Worm (Caenorhabditis elegans): ENCODE measurements around the gene F52B10.3.

The F52B10.3 gene

DNA sequence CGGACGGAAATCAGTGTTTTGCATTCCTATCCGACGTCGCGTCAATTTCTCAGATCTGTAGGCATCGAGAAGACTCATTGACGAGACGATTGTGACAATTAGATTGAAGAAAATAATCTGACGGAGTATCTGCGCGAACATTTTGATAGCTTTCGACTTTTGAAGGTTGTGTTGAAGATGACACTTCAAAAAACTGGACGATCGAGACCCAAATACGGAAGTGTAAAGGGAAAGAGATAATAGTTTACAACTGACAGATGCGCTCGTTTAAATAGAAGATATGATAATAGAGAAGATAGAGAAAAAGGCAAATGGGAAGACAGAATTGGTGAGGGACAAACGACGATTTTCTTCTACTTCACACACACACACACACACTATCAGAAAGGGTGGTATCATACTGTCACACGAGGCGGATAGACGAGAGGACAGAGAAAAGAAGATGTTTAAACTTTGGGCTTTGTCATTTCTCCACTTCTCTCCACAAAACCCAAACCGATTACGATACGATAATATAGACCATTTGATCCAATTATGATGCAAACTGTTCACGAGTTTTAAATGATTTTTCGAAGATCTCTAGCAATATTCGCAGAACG is 6.9 kb downstream of the F52B10.3 start, which contains the start of gene B0410.3:
B0410.3 (minus strand) TSS at position 351 of the 599 bp plus-strand sequence.
- TF ChIP-seq somi-1 (GFP tag; optimal IDR thresholded peaks at IDR 0.05) = peak; percentile 61
- peak; percentile 16 for TF ChIP-seq die-1 (tag; optimal IDR thresholded peaks at IDR 0.05)
- TF ChIP-seq ztf-26 (tag; optimal IDR thresholded peaks at IDR 0.05) = peak; percentile 46
- TF ChIP-seq aptf-2 (GFP tag; conservative IDR thresholded peaks at IDR 0.05) = no peak
- 0 out of 2 replicates have a peak, but pooled peaks have one; percentile 10 for TF ChIP-seq hmg-1.2 (GFP tag; IDR thresholded peaks at IDR 0.05)
- no peak for TF ChIP-seq madf-10 (tag; optimal IDR thresholded peaks at IDR 0.05)
- TF ChIP-seq ama-1 (optimal IDR thresholded peaks at IDR 0.05) = peak; percentile 80
- no peak for TF ChIP-seq ama-1 (GFP tag; optimal IDR thresholded peaks at IDR 0.05)
- TF ChIP-seq hmg-20 (GFP tag; IDR thresholded peaks at IDR 0.05) = no peak
- no peak for TF ChIP-seq lag-1 (GFP tag; IDR thresholded peaks at IDR 0.05)
- peak; percentile 28 for TF ChIP-seq lin-40 (tag; optimal IDR thresholded peaks at IDR 0.05)
- no peak for TF ChIP-seq sptf-2 (GFP tag; optimal IDR thresholded peaks at IDR 0.05)
- peak; percentile 65 for TF ChIP-seq lin-26 (GFP tag; IDR thresholded peaks at IDR 0.05)

ce11 chrX:2890041-2890650 is 8.0 kb downstream of the F52B10.3 start:
- TF ChIP-seq B0035.1 (tag; optimal IDR thresholded peaks at IDR 0.05) (no peak), K12H6.12 (tag; optimal IDR thresholded peaks at IDR 0.05) (no peak), rpc-1 (optimal IDR thresholded peaks at IDR 0.05) (no peak), rpc-1 (tag; optimal IDR thresholded peaks at IDR 0.05) (no peak), him-1 (tag; optimal IDR thresholded peaks at IDR 0.05) (no peak), ztf-18 (tag; optimal IDR thresholded peaks at IDR 0.05) (no peak), dpff-1 (tag; optimal IDR thresholded peaks at IDR 0.05) (no peak), gei-17 (GFP tag; optimal IDR thresholded peaks at IDR 0.05) (no peak), Y95B8A.8 (GFP tag; IDR thresholded peaks at IDR 0.05) (no peak), somi-1 (GFP tag; optimal IDR thresholded peaks at IDR 0.05) (peak; percentile 15), madf-8 (GFP tag; conservative IDR thresholded peaks at IDR 0.05) (no peak), ztf-26 (tag; optimal IDR thresholded peaks at IDR 0.05) (peak; percentile 20), fkh-3 (tag; optimal IDR thresholded peaks at IDR 0.05) (no peak), hmg-1.2 (GFP tag; IDR thresholded peaks at IDR 0.05) (no peak), lin-35 (GFP tag; optimal IDR thresholded peaks at IDR 0.05) (no peak), ama-1 (optimal IDR thresholded peaks at IDR 0.05) (peak; percentile 64), ama-1 (GFP tag; optimal IDR thresholded peaks at IDR 0.05) (no peak), tlf-1 (GFP tag; optimal IDR thresholded peaks at IDR 0.05) (no peak), egrh-3 (GFP tag; IDR thresholded peaks at IDR 0.05) (no peak), sptf-2 (GFP tag; optimal IDR thresholded peaks at IDR 0.05) (no peak), lag-1 (GFP tag; IDR thresholded peaks at IDR 0.05) (no peak), unc-62 (GFP tag; optimal IDR thresholded peaks at IDR 0.05) (no peak), nfyb-1 (GFP tag; IDR thresholded peaks at IDR 0.05) (no peak; the same call in 1 of the 2 replicates), F10E7.11 (tag; optimal IDR thresholded peaks at IDR 0.05) (no peak), ceh-91 (GFP tag; IDR thresholded peaks at IDR 0.05) (no peak), ZK185.1 (tag; optimal IDR thresholded peaks at IDR 0.05; ENCODE audit: poor library complexity, severe bottlenecking) (peak; percentile 19), nhr-27 (tag; optimal IDR thresholded peaks at IDR 0.05) (no peak), nhr-179 (tag; optimal IDR thresholded peaks at IDR 0.05) (no peak), mel-28 (tag; optimal IDR thresholded peaks at IDR 0.05; ENCODE audit: borderline replicate concordance) (no peak), Y56A3A.18 (GFP tag; IDR thresholded peaks at IDR 0.05) (0 out of 2 replicates have a peak, but pooled peaks have one; percentile 24), egl-18 (GFP tag; IDR thresholded peaks at IDR 0.05) (no peak), hrde-1 (tag; optimal IDR thresholded peaks at IDR 0.05; ENCODE audit: borderline replicate concordance) (no peak), ceh-27 (GFP tag; optimal IDR thresholded peaks at IDR 0.05) (no peak), B0019.2 (GFP tag; conservative IDR thresholded peaks at IDR 0.05) (no peak), lin-26 (GFP tag; IDR thresholded peaks at IDR 0.05) (0 out of 2 replicates have a peak, but pooled peaks have one; percentile 38), K11D2.4 (GFP tag; IDR thresholded peaks at IDR 0.05) (peak; percentile 16; the same call in 1 of the 2 replicates), lsl-1 (GFP tag; optimal IDR thresholded peaks at IDR 0.05) (no peak)

Measured in whole organism, young adult.